Worm (Caenorhabditis elegans): ENCODE data around the gene ssq-4.

ce11 chrIV:5012241-5012640 is 4.0 kb upstream of the ssq-4 start, which contains the start of gene srm-1:
- TF ChIP-seq pqm-1 (tag; optimal IDR thresholded peaks at IDR 0.05) (no peak), lsy-2 (tag; optimal IDR thresholded peaks at IDR 0.05) (no peak), fkh-10 (GFP tag; optimal IDR thresholded peaks at IDR 0.05) (no peak), nhr-11 (tag; optimal IDR thresholded peaks at IDR 0.05) (no peak), lin-15B (tag; optimal IDR thresholded peaks at IDR 0.05) (no peak), fos-1 (tag; optimal IDR thresholded peaks at IDR 0.05) (no peak), ztf-4 (tag; optimal IDR thresholded peaks at IDR 0.05) (no peak), alr-1 (tag; optimal IDR thresholded peaks at IDR 0.05; ENCODE audit: borderline replicate concordance) (no peak), nhr-12 (tag; optimal IDR thresholded peaks at IDR 0.05) (no peak)

Measured in whole organism, L1 larva.